Worm (Caenorhabditis elegans) whole organism, young adult: ENCODE measurements around the gene F44D12.10.
"Not testable (repeated sequence)": the region's sequence is repeated elsewhere in the genome, so short reads cannot be mapped to it uniquely, and the experiment has no call there.

ENCODE experiments used
- B0019.2 ChIP-seq: fragments of 200-800 bp; sonication (Bioruptor generic); conservative IDR thresholded peaks from 2 replicates; pipeline ENCODE4 v1.3.6; 2022; ENCODE audit warnings: missing genetic modification reagents, missing genetic modification characterization, missing compliant biosample characterization
- B0336.3 ChIP-seq: fragments of 200-800 bp; sonication (Bioruptor generic); IDR thresholded peaks from 2 replicates; pipeline ENCODE4 v1.3.6; 2022; ENCODE audit warnings: missing genetic modification characterization, missing compliant biosample characterization
- C06A6.2 ChIP-seq: fragments of 200-800 bp; sonication (Bioruptor generic); conservative IDR thresholded peaks from 2 replicates; pipeline ENCODE4 v1.3.6; 2022; ENCODE audit warnings: missing genetic modification characterization, missing compliant biosample characterization
- F39B2.1 ChIP-seq: fragments of 200-800 bp; sonication (Bioruptor generic); IDR thresholded peaks from 2 replicates; pipeline ENCODE4 v1.3.6; 2022; ENCODE audit warnings: missing genetic modification reagents, missing genetic modification characterization, missing compliant biosample characterization
- K11D2.4 ChIP-seq: fragments of 200-800 bp; sonication (Bioruptor generic); IDR thresholded peaks from 2 replicates; pipeline ENCODE4 v1.3.6; 2022; ENCODE audit warnings: missing genetic modification reagents, missing genetic modification characterization, missing compliant biosample characterization
- Y53G8AR.9 ChIP-seq: fragments of 200-800 bp; sonication (Bioruptor generic); conservative IDR thresholded peaks from 2 replicates; pipeline ENCODE4 v1.3.6; 2022; ENCODE audit warnings: missing genetic modification reagents, missing genetic modification characterization, missing compliant biosample characterization
- Y67H2A.10 ChIP-seq: fragments of 200-800 bp; sonication (Bioruptor generic); conservative IDR thresholded peaks from 2 replicates; pipeline ENCODE4 v1.3.6; 2022; ENCODE audit warnings: missing genetic modification reagents, missing genetic modification characterization, missing compliant biosample characterization
- aptf-3 ChIP-seq: fragments of 200-800 bp; sonication (Bioruptor generic); IDR thresholded peaks from 2 replicates; pipeline ENCODE4 v1.3.6; 2022; ENCODE audit warnings: missing genetic modification characterization, missing compliant biosample characterization
- atf-7 ChIP-seq: sonication (generic microtip); optimal IDR thresholded peaks from 2 replicates; lab custom pipeline; 2017; ENCODE audit warnings: mild to moderate bottlenecking, missing genetic modification characterization, missing compliant biosample characterization
- attf-5 ChIP-seq: fragments of 200-800 bp; sonication (Bioruptor generic); optimal IDR thresholded peaks from 2 replicates; lab custom pipeline; 2018; ENCODE audit warnings: mild to moderate bottlenecking, missing genetic modification characterization, missing compliant biosample characterization
- ceh-58 ChIP-seq: fragments of 200-800 bp; sonication (Bioruptor generic); IDR thresholded peaks from 2 replicates; pipeline ENCODE4 v1.3.6; 2022; ENCODE audit warnings: missing genetic modification characterization, missing compliant biosample characterization
- gei-17 ChIP-seq: fragments of 200-800 bp; sonication (Bioruptor generic); optimal IDR thresholded peaks from 2 replicates; lab custom pipeline; 2018; ENCODE audit warnings: mild to moderate bottlenecking, missing genetic modification characterization, missing compliant biosample characterization
- hlh-26 ChIP-seq: fragments of 200-800 bp; sonication (Bioruptor generic); conservative IDR thresholded peaks from 2 replicates; pipeline ENCODE4 v1.3.6; 2022; ENCODE audit warnings: missing genetic modification reagents, missing genetic modification characterization, missing compliant biosample characterization
- hmg-1.2 ChIP-seq: fragments of 200-800 bp; sonication (Bioruptor generic); IDR thresholded peaks from 2 replicates; pipeline ENCODE4 v1.3.6; 2022; ENCODE audit warnings: missing genetic modification reagents, missing genetic modification characterization, missing compliant biosample characterization
- hsf-1 ChIP-seq: fragments of 200-800 bp; sonication (Bioruptor generic); IDR thresholded peaks from 2 replicates; pipeline ENCODE4 v1.3.6; 2022; ENCODE audit warnings: missing genetic modification reagents, missing genetic modification characterization, missing compliant biosample characterization
- let-607 ChIP-seq, 2 experiments: fragments of 200-800 bp in 1 of 2; sonication (Bioruptor generic) in 1 of 2; sonication (generic microtip) in 1 of 2; optimal IDR thresholded peaks; 2 replicates each; lab custom pipeline; 2016 to 2018; ENCODE audit warnings: mild to moderate bottlenecking in 2 of 2, missing compliant biosample characterization in 2 of 2, missing genetic modification characterization in 2 of 2, moderate library complexity in 2 of 2, missing genotype in 1 of 2
- lin-26 ChIP-seq: fragments of 200-800 bp; sonication (Bioruptor generic); IDR thresholded peaks from 2 replicates; pipeline ENCODE4 v1.3.6; 2022; ENCODE audit warnings: missing genetic modification reagents, missing genetic modification characterization, missing compliant biosample characterization
- lin-35 ChIP-seq, 3 experiments: fragments of 150-350 bp in 2 of 3; sonication (generic microtip) in 1 of 3; optimal IDR thresholded peaks; 2 replicates each; lab custom pipeline; 2014 to 2018; ENCODE audit warnings: missing biosample characterization in 3 of 3, missing genetic modification characterization in 3 of 3, missing genetic modification reagents in 3 of 3
- lin-54 ChIP-seq: fragments of 200-800 bp; sonication (Bioruptor generic); optimal IDR thresholded peaks from 2 replicates; lab custom pipeline; 2018; ENCODE audit warnings: mild to moderate bottlenecking, missing genetic modification characterization, missing compliant biosample characterization
- lsl-1 ChIP-seq: fragments of 200-800 bp; sonication (Bioruptor generic); optimal IDR thresholded peaks from 2 replicates; lab custom pipeline; 2018; ENCODE audit warnings: mild to moderate bottlenecking, missing genetic modification characterization, moderate library complexity, missing compliant biosample characterization
- mxl-1 ChIP-seq: sonication (generic microtip); optimal IDR thresholded peaks from 2 replicates; lab custom pipeline; 2016; ENCODE audit warnings: missing genetic modification characterization, missing compliant biosample characterization
- nfya-1 ChIP-seq: sonication (generic microtip); optimal IDR thresholded peaks from 2 replicates; lab custom pipeline; 2017; ENCODE audit warnings: antibody characterized with exemption, missing compliant biosample characterization, missing genetic modification characterization, borderline replicate concordance; ENCODE audit not compliant: insufficient read depth
- nfyb-1 ChIP-seq: fragments of 200-800 bp; sonication (Bioruptor generic); IDR thresholded peaks from 2 replicates; pipeline ENCODE4 v1.3.6; 2022; ENCODE audit warnings: missing genetic modification reagents, missing genetic modification characterization, missing compliant biosample characterization
- nhr-80 ChIP-seq: sonication (generic microtip); optimal IDR thresholded peaks from 2 replicates; lab custom pipeline; 2016; ENCODE audit warnings: missing genetic modification characterization, missing compliant biosample characterization
- nhr-90 ChIP-seq: sonication (generic microtip); optimal IDR thresholded peaks from 2 replicates; lab custom pipeline; 2016; ENCODE audit warnings: missing genotype, mild to moderate bottlenecking, missing genetic modification characterization, missing compliant biosample characterization
- pbrm-1 ChIP-seq: fragments of 200-800 bp; sonication (Bioruptor generic); IDR thresholded peaks from 2 replicates; pipeline ENCODE4 v1.3.6; 2022; ENCODE audit warnings: missing genetic modification reagents, missing genetic modification characterization, missing compliant biosample characterization
- pha-4 ChIP-seq: fragments of 150-350 bp; sonication (generic microtip); optimal IDR thresholded peaks from 2 replicates; lab custom pipeline; 2014; ENCODE audit warnings: missing biosample characterization, missing genetic modification reagents, missing genetic modification characterization
- snpc-1.1 ChIP-seq: sonication (generic microtip); optimal IDR thresholded peaks from 2 replicates; lab custom pipeline; 2017; ENCODE audit warnings: missing genetic modification characterization, mild to moderate bottlenecking, missing compliant biosample characterization, antibody characterized with exemption, moderate library complexity, missing genotype, missing genetic modification reagents; ENCODE audit not compliant: insufficient read depth
- snpc-1.3 ChIP-seq: sonication (generic microtip); optimal IDR thresholded peaks from 2 replicates; lab custom pipeline; 2017; ENCODE audit warnings: missing genetic modification characterization, mild to moderate bottlenecking, missing compliant biosample characterization, antibody characterized with exemption, moderate library complexity, missing genotype, missing genetic modification reagents; ENCODE audit not compliant: insufficient read depth
- snpc-3.4 ChIP-seq: sonication (generic microtip); optimal IDR thresholded peaks from 2 replicates; lab custom pipeline; 2017; ENCODE audit warnings: missing genetic modification characterization, mild to moderate bottlenecking, missing compliant biosample characterization, antibody characterized with exemption, moderate library complexity, missing genotype, missing genetic modification reagents
- snpc-4 ChIP-seq, 5 experiments: fragments of 150-350 bp in 1 of 5; sonication (generic microtip) in 4 of 5; optimal IDR thresholded peaks; 2 replicates each; lab custom pipeline; 2014 to 2018; ENCODE audit warnings: missing genetic modification characterization in 5 of 5, missing biosample characterization in 3 of 5, antibody characterized with exemption in 2 of 5, mild to moderate bottlenecking in 2 of 5, missing compliant biosample characterization in 2 of 5, missing genotype in 2 of 5, moderate library complexity in 2 of 5, missing genetic modification reagents in 1 of 5
- xnd-1 ChIP-seq: sonication (generic microtip); optimal IDR thresholded peaks from 2 replicates; lab custom pipeline; 2016; ENCODE audit warnings: missing genotype, missing genetic modification reagents, missing genetic modification characterization, missing compliant biosample characterization
- zim-3 ChIP-seq: sonication (generic microtip); optimal IDR thresholded peaks from 2 replicates; lab custom pipeline; 2017; ENCODE audit warnings: mild to moderate bottlenecking, missing genetic modification characterization, moderate library complexity, missing compliant biosample characterization
- ztf-18 ChIP-seq: sonication (generic microtip); optimal IDR thresholded peaks from 2 replicates; lab custom pipeline; 2016; ENCODE audit warnings: missing genotype, mild to moderate bottlenecking, missing genetic modification characterization, missing compliant biosample characterization
- ztf-22 ChIP-seq: fragments of 200-800 bp; sonication (Bioruptor generic); optimal IDR thresholded peaks from 2 replicates; lab custom pipeline; 2018; ENCODE audit warnings: mild to moderate bottlenecking, missing genetic modification characterization, moderate library complexity, missing compliant biosample characterization
- ztf-25 ChIP-seq: fragments of 200-800 bp; sonication (Bioruptor generic); IDR thresholded peaks from 2 replicates; pipeline ENCODE4 v1.3.6; 2022; ENCODE audit warnings: missing genetic modification reagents, missing genetic modification characterization, missing compliant biosample characterization
- ztf-26 ChIP-seq: sonication (generic microtip); optimal IDR thresholded peaks from 2 replicates; lab custom pipeline; 2017; ENCODE audit warnings: missing genetic modification characterization, missing compliant biosample characterization
- ztf-6 ChIP-seq: fragments of 200-800 bp; sonication (Bioruptor generic); IDR thresholded peaks from 2 replicates; pipeline ENCODE4 v1.3.6; 2022; ENCODE audit warnings: missing genetic modification reagents, missing genetic modification characterization, missing compliant biosample characterization

F44D12.10 gene

DNA sequence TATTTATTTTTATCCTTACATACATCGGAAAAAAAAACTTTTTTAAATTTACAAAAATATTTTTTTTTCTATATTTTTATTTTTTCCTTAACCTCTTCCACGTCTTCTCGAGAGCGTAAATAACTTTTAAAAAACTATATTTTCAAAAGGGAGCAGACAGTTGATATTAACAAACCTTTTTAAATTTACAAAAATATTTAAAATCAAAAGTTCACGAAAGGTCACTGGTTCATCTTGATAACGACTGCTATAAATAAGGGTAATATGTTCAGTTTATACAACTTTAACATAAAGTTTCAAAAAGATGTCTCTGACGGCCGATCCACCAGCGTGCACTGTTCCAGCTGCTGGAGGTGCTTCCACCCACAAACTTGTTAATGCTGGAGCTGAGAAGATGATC, 8.1 kb downstream of the F44D12.10 start, which contains the start of the genes F44D12.16 and msd-2:
F44D12.16 (plus strand) TSS at position 301 of the 400 bp plus-strand sequence.
msd-2 (plus strand) TSS at position 305 of the 400 bp plus-strand sequence.
- TF ChIP-seq gei-17 (GFP tag; lab: Kevin White, UChicago); F39B2.1 (GFP tag; lab: Robert Waterston, UW); Y53G8AR.9: not testable (repeated sequence)

- no peak for TF ChIP-seq ztf-25
- no peak for TF ChIP-seq nhr-80 (tag; lab: Kevin White, UChicago)
- TF ChIP-seq snpc-1.3 (tag; lab: Kevin White, UChicago) = no peak
- TF ChIP-seq xnd-1 (tag; lab: Kevin White, UChicago) = no peak
- no peak for TF ChIP-seq ztf-6 (GFP tag; lab: Robert Waterston, UW)
- TF ChIP-seq Y67H2A.10 (GFP tag; lab: Robert Waterston, UW) = no peak
- no peak for TF ChIP-seq pha-4 (tag; lab: Kevin White, UChicago)
- TF ChIP-seq let-607 (tag; optimal IDR thresholded peaks at IDR 0.05; lab: Kevin White, UChicago) = no peak
- no peak for TF ChIP-seq ztf-18 (tag; lab: Kevin White, UChicago)
- TF ChIP-seq ceh-58 (GFP tag; lab: Robert Waterston, UW) = no peak
- TF ChIP-seq ztf-26 = no peak
- TF ChIP-seq B0019.2 = no peak
- no peak for TF ChIP-seq B0336.3 (GFP tag; lab: Robert Waterston, UW)
- no peak for TF ChIP-seq attf-5
- no peak for TF ChIP-seq ztf-22
- TF ChIP-seq K11D2.4 = no peak
- no peak for TF ChIP-seq nhr-90 (tag; lab: Kevin White, UChicago)
- no peak for TF ChIP-seq lsl-1
Measured at ce11 chrIV:10027566-10027965, 9.3 kb downstream of the F44D12.10 start, which contains the start of gene gipc-2. Gene gipc-2, minus strand, starts transcription at chrIV:10027666.

DNA sequence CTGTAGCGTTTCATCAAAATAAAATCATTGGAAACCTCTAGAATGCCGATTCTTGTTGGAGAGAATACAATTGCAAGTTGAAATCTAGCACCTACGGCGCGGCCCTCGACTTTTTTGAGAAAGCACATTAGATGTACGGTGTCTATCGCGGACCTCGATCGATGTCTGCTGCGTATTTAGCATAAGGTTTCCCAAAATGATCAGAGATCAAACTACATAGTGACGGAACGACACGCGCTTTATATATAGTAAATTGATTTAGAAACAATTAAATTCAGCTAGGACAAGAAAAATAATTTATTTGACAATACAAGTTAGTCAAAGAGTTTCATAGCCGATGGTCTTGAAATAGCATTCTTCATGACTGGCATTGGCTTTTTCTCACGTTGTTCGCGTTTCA, 10.7 kb downstream of the F44D12.10 start:
- no peak for TF ChIP-seq hlh-26 (GFP tag; lab: Robert Waterston, UW)
- TF ChIP-seq lin-54 (GFP tag; lab: Kevin White, UChicago) = no peak
- no peak for TF ChIP-seq snpc-4 (GFP tag; optimal IDR thresholded peaks at IDR 0.05; lab: Kevin White, UChicago)
- TF ChIP-seq snpc-4 (tag; optimal IDR thresholded peaks at IDR 0.05; lab: Kevin White, UChicago) = peak in 2 of 4 experiments; percentile 62 to 85
- TF ChIP-seq pbrm-1 (GFP tag; lab: Robert Waterston, UW) = peak; percentile 54
- no peak for TF ChIP-seq snpc-3.4 (tag; lab: Kevin White, UChicago)
- peak; percentile 51 for TF ChIP-seq hmg-1.2 (GFP tag; lab: Robert Waterston, UW)
- TF ChIP-seq snpc-1.1 (tag; lab: Kevin White, UChicago) = peak; percentile 71

ce11 chrIV:10022991-10023390, 13.9 kb downstream of the F44D12.10 start, which contains the start of gene F44D12.8:
Gene F44D12.8, plus strand, starts transcription at chrIV:10023291.
- TF ChIP-seq F39B2.1 (GFP tag; lab: Robert Waterston, UW) (no peak), ceh-58 (GFP tag; lab: Robert Waterston, UW) (no peak), lin-35 (GFP tag; optimal IDR thresholded peaks at IDR 0.05; lab: Kevin White, UChicago) (no peak), let-607 (tag; optimal IDR thresholded peaks at IDR 0.05; lab: Kevin White, UChicago) (no peak)

DNA sequence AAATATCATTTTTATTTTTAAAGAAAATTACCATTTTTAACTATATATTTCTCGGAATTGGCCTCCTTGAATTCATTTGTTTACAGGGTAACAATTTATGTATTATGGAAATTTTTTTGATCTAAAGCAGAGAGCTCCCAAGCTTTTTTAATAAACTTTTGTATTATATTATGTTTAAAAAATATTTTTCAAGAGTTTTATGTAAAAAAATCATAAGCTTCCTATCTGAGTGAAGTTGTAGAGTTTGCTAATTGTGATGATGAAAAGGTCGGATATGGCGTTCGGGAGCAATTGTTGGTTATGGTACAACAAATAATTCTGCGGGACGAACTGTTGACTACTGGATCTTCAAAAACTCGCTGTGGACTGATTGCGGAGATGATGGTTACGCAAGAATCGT, 15.6 kb downstream of the F44D12.10 start, which contains the start of gene F44D12.19:
F44D12.19 (plus strand) TSS at position 301 of the 400 bp plus-strand sequence.
- TF ChIP-seq lin-35 (GFP tag; optimal IDR thresholded peaks at IDR 0.05; lab: Kevin White, UChicago) (no peak), snpc-1.1 (tag; lab: Kevin White, UChicago) (no peak), nfya-1 (tag; lab: Kevin White, UChicago) (no peak), hsf-1 (GFP tag; lab: Robert Waterston, UW) (no peak), pha-4 (tag; lab: Kevin White, UChicago) (no peak), C06A6.2 (GFP tag; lab: Robert Waterston, UW) (no peak), zim-3 (tag; lab: Kevin White, UChicago) (no peak), atf-7 (tag; lab: Kevin White, UChicago) (no peak), aptf-3 (no peak), nfyb-1 (no peak), mxl-1 (tag; lab: Kevin White, UChicago) (no peak), Y53G8AR.9 (no peak), lin-26 (GFP tag; lab: Robert Waterston, UW) (no peak)
